Worm (Caenorhabditis elegans) whole organism, young adult: Measurements from ENCODE around the gene T19D12.6.

ENCODE experiments used
- D2030.7 ChIP-seq: fragments of 200-800 bp; sonication (Bioruptor generic); IDR thresholded peaks from 2 replicates; pipeline ENCODE4 v1.3.6; 2022; ENCODE audit warnings: missing genetic modification reagents, missing genetic modification characterization, missing compliant biosample characterization
- F57C9.4 ChIP-seq: sonication (generic microtip); optimal IDR thresholded peaks from 2 replicates; lab custom pipeline; 2017; ENCODE audit warnings: mild to moderate bottlenecking, missing genetic modification characterization, missing compliant biosample characterization
- nfya-1 ChIP-seq: sonication (generic microtip); optimal IDR thresholded peaks from 2 replicates; lab custom pipeline; 2017; ENCODE audit warnings: antibody characterized with exemption, missing compliant biosample characterization, missing genetic modification characterization, borderline replicate concordance; ENCODE audit not compliant: insufficient read depth
- unc-62 ChIP-seq: fragments of 150-350 bp; optimal IDR thresholded peaks from 2 replicates; lab custom pipeline; 2014; ENCODE audit warnings: missing biosample characterization, missing genetic modification reagents, missing genetic modification characterization

ce11 chrII:6598050-6598449 is 44.9 kb downstream of the T19D12.6 start, which contains the start of gene dnj-8:
- TF ChIP-seq unc-62 (GFP tag; lab: Kevin White, UChicago), result no peak
- no peak for TF ChIP-seq nfya-1
- TF ChIP-seq F57C9.4 (tag; lab: Kevin White, UChicago), result no peak
- TF ChIP-seq D2030.7 (GFP tag; lab: Robert Waterston, UW), result no peak
